Fruit fly (Drosophila melanogaster) S2 (cell line): ENCODE results near the gene Crz.

Experiments used
- CG8478 ChIP-seq: fragments of >200 bp; optimal IDR thresholded peaks from 2 replicates; lab custom pipeline; 2018
- CTCF ChIP-seq, 2 experiments: fragments of >200 bp; optimal IDR thresholded peaks; 2 replicates each; lab custom pipeline; 2018

Gene Crz

dm6 chr3R:14286320-14287190, 28.1 kb upstream of the Crz start, which contains the start of gene trx:
TSS of gene trx (minus strand) at chr3R:14286903.
- peak; percentile 61 to 63 for TF ChIP-seq CTCF (optimal IDR thresholded peaks at IDR 0.05; lab: Kevin White, UChicago)
- no peak for TF ChIP-seq CG8478 (lab: Kevin White, UChicago)

dm6 chr3R:14287980-14288379, 26.7 kb upstream of the Crz start:
- TF ChIP-seq CG8478 (lab: Kevin White, UChicago), result no peak
- TF ChIP-seq CTCF (optimal IDR thresholded peaks at IDR 0.05; lab: Kevin White, UChicago), result no peak

- TF ChIP-seq CTCF (optimal IDR thresholded peaks at IDR 0.05; lab: Kevin White, UChicago) (no peak), CG8478 (lab: Kevin White, UChicago) (no peak)
Measured at dm6 chr3R:14288669-14289383, 25.8 kb upstream of the Crz start, which contains the start of gene red. TSS of gene red (plus strand) at chr3R:14289071.

dm6 chr3R:14289958-14290835, 24.5 kb upstream of the Crz start:
- TF ChIP-seq CTCF (optimal IDR thresholded peaks at IDR 0.05; lab: Kevin White, UChicago) (no peak), CG8478 (lab: Kevin White, UChicago) (no peak)

dm6 chr3R:14291431-14291830, 23.2 kb upstream of the Crz start:
- TF ChIP-seq CTCF (optimal IDR thresholded peaks at IDR 0.05; lab: Kevin White, UChicago), result no peak
- no peak for TF ChIP-seq CG8478 (lab: Kevin White, UChicago)

dm6 chr3R:14292307-14292711, 22.3 kb upstream of the Crz start:
- no peak for TF ChIP-seq CTCF (optimal IDR thresholded peaks at IDR 0.05; lab: Kevin White, UChicago)
- TF ChIP-seq CG8478 (lab: Kevin White, UChicago), result no peak

dm6 chr3R:14294397-14295018, 20.1 kb upstream of the Crz start:
- TF ChIP-seq CG8478 (lab: Kevin White, UChicago) (no peak), CTCF (optimal IDR thresholded peaks at IDR 0.05; lab: Kevin White, UChicago) (no peak)

- TF ChIP-seq CTCF (optimal IDR thresholded peaks at IDR 0.05; lab: Kevin White, UChicago) (no peak), CG8478 (lab: Kevin White, UChicago) (no peak)
Measured at dm6 chr3R:14296126-14296525, 18.5 kb upstream of the Crz start.

dm6 chr3R:14296700-14297099, 18.0 kb upstream of the Crz start:
- no peak for TF ChIP-seq CG8478 (lab: Kevin White, UChicago)
- no peak for TF ChIP-seq CTCF (optimal IDR thresholded peaks at IDR 0.05; lab: Kevin White, UChicago)

dm6 chr3R:14297489-14297888, 17.2 kb upstream of the Crz start:
- TF ChIP-seq CTCF (optimal IDR thresholded peaks at IDR 0.05; lab: Kevin White, UChicago) (no peak), CG8478 (lab: Kevin White, UChicago) (no peak)

dm6 chr3R:14298078-14298896, 16.4 kb upstream of the Crz start:
- TF ChIP-seq CTCF (optimal IDR thresholded peaks at IDR 0.05; lab: Kevin White, UChicago) (no peak), CG8478 (lab: Kevin White, UChicago) (no peak)

- no peak for TF ChIP-seq CG8478 (lab: Kevin White, UChicago)
- TF ChIP-seq CTCF (optimal IDR thresholded peaks at IDR 0.05; lab: Kevin White, UChicago), result no peak
Measured at dm6 chr3R:14299891-14300290, 14.8 kb upstream of the Crz start.

dm6 chr3R:14302128-14302527, 12.5 kb upstream of the Crz start, which contains the start of gene IFT54:
TSS of gene IFT54 (plus strand) at chr3R:14302428.
- TF ChIP-seq CTCF (optimal IDR thresholded peaks at IDR 0.05; lab: Kevin White, UChicago) (no peak), CG8478 (lab: Kevin White, UChicago) (no peak)
